Worm (Caenorhabditis elegans): Measurements from ENCODE around the gene noca-2.

Gene noca-2

DNA sequence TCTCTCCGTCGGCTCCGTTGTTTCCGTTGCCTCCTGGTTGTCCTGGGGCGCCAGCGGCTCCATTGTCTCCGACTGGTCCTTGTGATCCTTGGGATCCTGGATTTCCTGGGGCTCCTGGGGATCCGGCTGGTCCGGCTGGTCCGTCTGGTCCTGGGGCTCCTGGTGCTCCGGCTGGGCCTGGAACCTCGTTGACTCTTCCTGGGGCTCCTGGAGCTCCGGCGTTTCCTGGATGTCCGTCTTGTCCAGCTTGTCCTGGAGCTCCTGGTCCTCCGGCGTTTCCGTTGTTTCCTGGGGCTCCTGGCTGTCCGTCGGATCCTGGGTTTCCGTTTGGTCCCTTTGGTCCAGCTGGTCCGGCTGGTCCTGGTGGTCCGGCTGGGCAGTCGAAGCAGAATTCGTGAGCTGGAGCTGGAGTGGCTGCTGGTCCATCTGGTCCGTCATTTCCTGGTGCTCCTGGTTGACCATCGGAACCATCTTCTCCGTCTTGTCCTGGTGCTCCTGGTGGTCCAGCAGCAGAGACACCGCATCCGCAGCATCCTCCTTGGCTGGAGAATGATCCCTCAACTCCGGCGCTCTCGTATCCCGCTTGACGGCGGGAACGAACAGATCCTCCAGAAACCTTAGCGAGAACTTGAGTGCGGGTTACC is 44.6 kb downstream of the noca-2 start:
- TF ChIP-seq lsy-12 (tag; optimal IDR thresholded peaks at IDR 0.05) (no peak), elt-1 (tag; optimal IDR thresholded peaks at IDR 0.05) (no peak), nhr-28 (tag; optimal IDR thresholded peaks at IDR 0.05) (no peak), lin-15B (tag; optimal IDR thresholded peaks at IDR 0.05) (no peak), aly-2 (tag; optimal IDR thresholded peaks at IDR 0.05) (no peak), daf-12 (tag; optimal IDR thresholded peaks at IDR 0.05) (no peak), sea-2 (GFP tag; optimal IDR thresholded peaks at IDR 0.05) (no peak), unc-62 (GFP tag; optimal IDR thresholded peaks at IDR 0.05) (no peak), egl-27 (tag; optimal IDR thresholded peaks at IDR 0.05) (no peak), nhr-12 (tag; optimal IDR thresholded peaks at IDR 0.05) (no peak), zag-1 (tag; optimal IDR thresholded peaks at IDR 0.05) (no peak)

DNA sequence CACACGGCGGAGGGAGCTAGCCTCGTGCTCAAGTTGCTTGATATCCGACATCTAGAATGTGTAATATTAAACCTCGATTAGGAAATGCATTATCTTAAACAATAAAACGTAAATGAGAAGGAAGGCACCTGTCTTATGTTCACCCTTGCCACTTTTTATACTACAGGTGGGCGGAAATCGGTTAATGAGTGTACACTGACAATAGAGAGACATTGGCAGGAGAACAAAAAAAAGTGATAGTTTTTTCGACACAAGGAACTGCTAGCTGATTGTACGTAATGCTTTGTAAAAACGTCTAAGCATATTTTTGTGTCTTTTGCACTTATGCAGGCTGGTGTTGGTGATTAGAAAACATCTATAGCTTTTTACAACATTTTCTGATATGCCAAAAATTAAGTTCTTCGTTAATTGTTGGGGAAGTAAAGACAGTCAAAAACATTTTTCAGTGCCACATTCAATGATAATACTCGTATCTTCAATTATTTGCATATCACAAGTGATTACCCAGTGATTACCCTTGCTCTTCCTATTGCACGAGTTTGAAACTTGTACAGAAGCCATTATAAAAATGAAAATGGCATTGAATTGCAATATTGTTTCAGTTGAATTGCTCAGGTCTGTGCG is 45.4 kb downstream of the noca-2 start, which contains the start of gene col-180:
Gene col-180 (minus strand): TSS at position 51 of the 624 bp plus-strand sequence.
- TF ChIP-seq ztf-4 (tag; optimal IDR thresholded peaks at IDR 0.05) (no peak), nhr-23 (tag; optimal IDR thresholded peaks at IDR 0.05) (no peak), nhr-77 (tag; optimal IDR thresholded peaks at IDR 0.05) (no peak), nhr-43 (tag; optimal IDR thresholded peaks at IDR 0.05; ENCODE audit: poor library complexity, severe bottlenecking) (no peak), eor-1 (tag; optimal IDR thresholded peaks at IDR 0.05) (no peak), unc-39 (tag; optimal IDR thresholded peaks at IDR 0.05) (no peak), nhr-28 (tag; optimal IDR thresholded peaks at IDR 0.05) (no peak), ceh-9 (tag; optimal IDR thresholded peaks at IDR 0.05) (no peak), tbx-2 (tag; optimal IDR thresholded peaks at IDR 0.05) (no peak), ceh-16 (tag; optimal IDR thresholded peaks at IDR 0.05) (no peak), nhr-11 (tag; optimal IDR thresholded peaks at IDR 0.05) (no peak), fkh-10 (GFP tag; optimal IDR thresholded peaks at IDR 0.05) (no peak), ceh-28 (tag; optimal IDR thresholded peaks at IDR 0.05) (no peak), aly-2 (tag; optimal IDR thresholded peaks at IDR 0.05) (no peak), nhr-67 (tag; optimal IDR thresholded peaks at IDR 0.05) (no peak), mml-1 (tag; optimal IDR thresholded peaks at IDR 0.05) (no peak), elt-3 (tag; optimal IDR thresholded peaks at IDR 0.05) (no peak), ama-1 (optimal IDR thresholded peaks at IDR 0.05) (no peak), skn-1 (tag; optimal IDR thresholded peaks at IDR 0.05) (no peak)

DNA sequence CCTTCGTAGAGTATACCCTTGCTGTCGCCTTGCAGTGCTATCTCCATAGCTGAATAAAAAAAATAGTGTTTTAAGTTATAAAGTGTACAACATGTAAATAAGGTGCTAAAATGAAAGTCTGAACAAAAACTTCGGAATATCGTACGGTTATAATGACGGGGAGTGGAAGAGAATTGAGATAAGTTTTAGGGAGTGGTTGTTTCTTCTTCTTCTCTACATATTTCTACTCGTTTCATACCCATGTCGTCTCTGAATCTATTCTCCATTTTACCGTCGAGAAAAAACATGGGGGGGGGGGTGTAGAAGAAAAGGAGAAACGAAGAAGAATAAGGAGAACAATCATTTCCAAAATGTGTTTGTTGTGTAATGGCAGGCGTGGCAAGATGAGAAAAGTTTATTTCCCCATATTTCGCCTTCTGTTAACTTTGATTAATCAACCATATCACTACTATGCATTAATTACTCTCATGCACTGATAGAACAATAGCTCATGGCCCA is 49.6 kb downstream of the noca-2 start, which contains the start of gene C44C10.9:
Gene C44C10.9 (minus strand): TSS at position 51 of the 498 bp plus-strand sequence.
- TF ChIP-seq pha-4 (tag; optimal IDR thresholded peaks at IDR 0.05) (no peak), nhr-12 (tag; optimal IDR thresholded peaks at IDR 0.05) (no peak), unc-39 (tag; optimal IDR thresholded peaks at IDR 0.05) (no peak), nhr-43 (tag; optimal IDR thresholded peaks at IDR 0.05; ENCODE audit: poor library complexity, severe bottlenecking) (peak; percentile 4), elt-2 (tag; optimal IDR thresholded peaks at IDR 0.05) (no peak)

DNA sequence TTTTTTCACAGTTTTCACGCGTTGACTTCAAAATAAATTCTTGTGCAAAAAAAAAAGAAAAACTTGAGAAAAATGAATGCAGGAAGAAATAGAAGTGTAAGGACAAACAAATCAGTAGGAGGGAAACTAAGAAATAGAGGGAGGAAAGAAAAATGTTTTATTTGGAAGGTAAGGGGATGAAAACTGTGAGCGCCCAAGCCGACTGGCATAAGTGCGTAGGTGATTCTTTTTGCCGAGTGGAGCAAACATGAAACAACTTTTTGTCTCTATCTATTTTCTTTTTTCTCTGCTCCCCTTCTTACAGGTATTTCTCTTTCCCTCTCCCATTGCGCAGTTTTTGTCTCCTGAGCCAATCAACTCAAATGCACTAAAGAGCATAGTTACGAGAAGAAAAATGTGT is 51.8 kb downstream of the noca-2 start:
- peak; percentile 58 for TF ChIP-seq pha-4 (tag; optimal IDR thresholded peaks at IDR 0.05)
- TF ChIP-seq egl-5 (tag; optimal IDR thresholded peaks at IDR 0.05): no peak

DNA sequence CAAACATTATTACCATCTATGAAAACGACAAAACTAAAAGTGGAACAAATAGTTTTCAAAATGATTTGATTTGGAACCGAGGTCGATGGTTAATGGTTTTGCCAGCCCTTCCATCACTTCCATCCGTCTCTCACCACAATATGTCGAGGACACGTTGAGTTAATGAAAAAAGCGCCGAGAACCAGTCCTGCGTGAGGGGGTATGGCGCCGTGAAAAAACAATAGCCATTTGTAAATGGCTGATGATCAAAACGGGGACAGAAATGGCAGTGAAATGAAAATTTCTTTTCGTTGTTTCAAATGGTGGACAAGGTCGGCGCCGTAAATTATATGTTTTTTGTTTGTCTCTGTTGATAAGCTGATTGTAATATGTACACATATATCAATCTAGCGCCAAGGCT is 53.1 kb downstream of the noca-2 start:
- TF ChIP-seq nfya-1 (tag; optimal IDR thresholded peaks at IDR 0.05; ENCODE audit: insufficient read depth) (no peak), nhr-25 (tag; optimal IDR thresholded peaks at IDR 0.05) (peak; percentile 53)
